Fruit fly (Drosophila melanogaster) whole organism, embryonic: ENCODE measurements around the gene drl.

ENCODE experiments used
- Abd-B ChIP-seq: fragments of 200-800 bp; sonication (Bioruptor generic); optimal IDR thresholded peaks from 2 replicates; lab custom pipeline; 2018; ENCODE audit warnings: missing biosample characterization, mild to moderate bottlenecking, missing genetic modification characterization, moderate library complexity
- Asciz ChIP-seq: fragments of 200-800 bp; sonication (Bioruptor generic); optimal IDR thresholded peaks from 2 replicates; lab custom pipeline; 2017; ENCODE audit warnings: missing biosample characterization, mild to moderate bottlenecking, missing genetic modification characterization, missing genetic modification reagents
- Bgb ChIP-seq: fragments of 200-800 bp; sonication (Bioruptor generic); IDR thresholded peaks from 2 replicates; pipeline ENCODE4 v1.3.6; 2022; ENCODE audit warnings: missing biosample characterization, missing genetic modification characterization; ENCODE audit not compliant: partially characterized antibody
- CG10267 ChIP-seq: fragments of 200-800 bp; sonication (Bioruptor generic); optimal IDR thresholded peaks from 2 replicates; lab custom pipeline; 2018; ENCODE audit warnings: missing biosample characterization, mild to moderate bottlenecking, missing genetic modification characterization, moderate library complexity
- CG10654 ChIP-seq: fragments of 200-800 bp; sonication (Bioruptor generic); optimal IDR thresholded peaks from 2 replicates; lab custom pipeline; 2016; ENCODE audit warnings: missing biosample characterization, missing genetic modification characterization
- CG11695 ChIP-seq: fragments of 200-800 bp; sonication (Bioruptor generic); IDR thresholded peaks from 3 replicates; pipeline ENCODE4 v1.3.6; 2022; ENCODE audit warnings: missing biosample characterization, missing genetic modification characterization
- CG14667 ChIP-seq: fragments of 200-800 bp; sonication (Bioruptor generic); IDR thresholded peaks from 2 replicates; pipeline ENCODE4 v1.3.6; 2022; ENCODE audit warnings: missing biosample characterization, missing genetic modification characterization
- CG14965 ChIP-seq: fragments of 200-800 bp; sonication (Bioruptor generic); optimal IDR thresholded peaks from 2 replicates; lab custom pipeline; 2016; ENCODE audit warnings: missing biosample characterization, missing genetic modification characterization, borderline replicate concordance
- CG1603 ChIP-seq: fragments of 200-800 bp; sonication (Bioruptor generic); optimal IDR thresholded peaks from 2 replicates; lab custom pipeline; 2019; ENCODE audit warnings: missing biosample characterization, mild to moderate bottlenecking, missing genetic modification characterization, moderate library complexity
- CG2120 ChIP-seq: fragments of 200-800 bp; sonication (Bioruptor generic); optimal IDR thresholded peaks from 3 replicates; lab custom pipeline; 2016; ENCODE audit warnings: missing biosample characterization, missing genetic modification characterization
- CG33213 ChIP-seq: fragments of 200-800 bp; sonication (Bioruptor generic); optimal IDR thresholded peaks from 3 replicates; lab custom pipeline; 2016; ENCODE audit warnings: missing biosample characterization, missing genetic modification characterization
- CG34376 ChIP-seq: fragments of 200-800 bp; sonication (Bioruptor generic); optimal IDR thresholded peaks from 2 replicates; lab custom pipeline; 2018; ENCODE audit warnings: missing biosample characterization, mild to moderate bottlenecking, missing genetic modification characterization
- CG4730 ChIP-seq: fragments of 200-800 bp; sonication (Bioruptor generic); IDR thresholded peaks from 2 replicates; pipeline ENCODE4 v1.3.6; 2022; ENCODE audit warnings: missing biosample characterization, missing genetic modification characterization
- CG6254 ChIP-seq: fragments of 200-800 bp; sonication (Bioruptor generic); optimal IDR thresholded peaks from 3 replicates; lab custom pipeline; 2017; ENCODE audit warnings: mild to moderate bottlenecking, missing biosample characterization, missing genetic modification reagents, missing genetic modification characterization
- CG6854 ChIP-seq: fragments of 200-800 bp; sonication (Bioruptor generic); optimal IDR thresholded peaks from 3 replicates; lab custom pipeline; 2017; ENCODE audit warnings: missing biosample characterization, mild to moderate bottlenecking, missing genetic modification characterization
- CG7745 ChIP-seq: fragments of 200-800 bp; sonication (Bioruptor generic); optimal IDR thresholded peaks from 2 replicates; lab custom pipeline; 2018; ENCODE audit warnings: missing biosample characterization, mild to moderate bottlenecking, missing genetic modification characterization, moderate library complexity
- Camta ChIP-seq: fragments of 200-800 bp; sonication (Bioruptor generic); optimal IDR thresholded peaks from 2 replicates; lab custom pipeline; 2016; ENCODE audit warnings: missing biosample characterization, missing genetic modification characterization
- CoRest ChIP-seq: fragments of 200-800 bp; sonication (Bioruptor generic); optimal IDR thresholded peaks from 3 replicates; lab custom pipeline; 2018; ENCODE audit warnings: missing biosample characterization, mild to moderate bottlenecking, missing genetic modification characterization, moderate library complexity
- Dll ChIP-seq: fragments of 200-800 bp; sonication (Bioruptor generic); IDR thresholded peaks from 4 replicates; pipeline ENCODE4 v1.3.6; 2022; ENCODE audit warnings: missing biosample characterization, missing genetic modification characterization; ENCODE audit not compliant: partially characterized antibody
- ERR ChIP-seq: fragments of 200-800 bp; sonication (Bioruptor generic); optimal IDR thresholded peaks from 2 replicates; lab custom pipeline; 2016; ENCODE audit warnings: missing biosample characterization, missing genetic modification characterization
- HLHmδ ChIP-seq: fragments of 200-800 bp; sonication (Bioruptor generic); optimal IDR thresholded peaks from 2 replicates; lab custom pipeline; 2018; ENCODE audit warnings: missing biosample characterization, mild to moderate bottlenecking, missing genetic modification characterization, moderate library complexity
- Hsf ChIP-seq: fragments of 200-800 bp; sonication (Bioruptor generic); optimal IDR thresholded peaks from 3 replicates; lab custom pipeline; 2016; ENCODE audit warnings: missing biosample characterization, missing genetic modification characterization
- Kr ChIP-seq: fragments of 200-800 bp; sonication (Bioruptor generic); optimal IDR thresholded peaks from 2 replicates; lab custom pipeline; 2017; ENCODE audit warnings: missing biosample characterization, mild to moderate bottlenecking, missing genetic modification characterization
- Med ChIP-seq: fragments of 200-800 bp; sonication (Bioruptor generic); peaks from one replicate; lab custom pipeline; 2016; ENCODE audit warnings: missing biosample characterization, missing genetic modification characterization, mild to moderate bottlenecking, inconsistent platforms, moderate library complexity
- Nf-YB ChIP-seq: fragments of 200-800 bp; sonication (Bioruptor generic); optimal IDR thresholded peaks from 3 replicates; lab custom pipeline; 2019; ENCODE audit warnings: missing biosample characterization, mild to moderate bottlenecking, missing genetic modification characterization, moderate library complexity
- Opbp ChIP-seq: fragments of 200-800 bp; sonication (Bioruptor generic); IDR thresholded peaks from 3 replicates; pipeline ENCODE4 v1.3.6; 2022; ENCODE audit warnings: missing biosample characterization, missing genetic modification characterization; ENCODE audit not compliant: partially characterized antibody
- Pdp1 ChIP-seq, 2 experiments: fragments of 200-800 bp; sonication (Bioruptor generic); optimal IDR thresholded peaks; 3 replicates each; lab custom pipeline; 2016; ENCODE audit warnings: missing biosample characterization in 2 of 2, missing genetic modification characterization in 2 of 2, mild to moderate bottlenecking in 1 of 2, moderate library complexity in 1 of 2
- Ssrp ChIP-seq: fragments of 200-800 bp; sonication (Bioruptor generic); optimal IDR thresholded peaks from 2 replicates; lab custom pipeline; 2018; ENCODE audit warnings: missing biosample characterization, mild to moderate bottlenecking, missing genetic modification characterization, moderate library complexity
- Xrp1 ChIP-seq: fragments of 200-800 bp; sonication (Bioruptor generic); IDR thresholded peaks from 2 replicates; pipeline ENCODE4 v1.3.6; 2022; ENCODE audit warnings: missing biosample characterization, missing genetic modification characterization
- ab ChIP-seq: fragments of 200-800 bp; sonication (Bioruptor generic); optimal IDR thresholded peaks from 2 replicates; lab custom pipeline; 2016; ENCODE audit warnings: missing biosample characterization, missing genetic modification characterization
- ase ChIP-seq: fragments of 200-800 bp; sonication (Bioruptor generic); IDR thresholded peaks from 3 replicates; pipeline ENCODE4 v1.3.6; 2022; ENCODE audit warnings: missing biosample characterization, missing genetic modification characterization
- corto ChIP-seq: fragments of 200-800 bp; sonication (Bioruptor generic); optimal IDR thresholded peaks from 2 replicates; lab custom pipeline; 2016; ENCODE audit warnings: missing biosample characterization, mild to moderate bottlenecking, missing genetic modification characterization, moderate library complexity
- dpn ChIP-seq, 2 experiments: fragments of 200-800 bp; sonication (Bioruptor generic); optimal IDR thresholded peaks; 3 replicates each; lab custom pipeline; 2016; ENCODE audit warnings: missing biosample characterization in 2 of 2, missing genetic modification characterization in 2 of 2
- emc ChIP-seq: fragments of 200-800 bp; sonication (Bioruptor generic); optimal IDR thresholded peaks from 2 replicates; lab custom pipeline; 2016; ENCODE audit warnings: missing biosample characterization, missing genetic modification characterization
- en ChIP-seq: fragments of 200-800 bp; sonication (Bioruptor generic); optimal IDR thresholded peaks from 2 replicates; lab custom pipeline; 2016; ENCODE audit warnings: missing biosample characterization, missing genetic modification characterization
- esg ChIP-seq: fragments of 200-800 bp; sonication (Bioruptor generic); conservative IDR thresholded peaks from 2 replicates; pipeline ENCODE4 v1.3.6; 2022; ENCODE audit warnings: missing biosample characterization, missing genetic modification characterization
- ftz-f1 ChIP-seq: fragments of 200-800 bp; sonication (Bioruptor generic); optimal IDR thresholded peaks from 2 replicates; lab custom pipeline; 2016; ENCODE audit warnings: missing biosample characterization, missing genetic modification characterization
- fu2 ChIP-seq: fragments of 200-800 bp; sonication (Bioruptor generic); optimal IDR thresholded peaks from 2 replicates; lab custom pipeline; 2016; ENCODE audit warnings: missing biosample characterization, missing genetic modification characterization
- gcm ChIP-seq: fragments of 200-800 bp; sonication (Bioruptor generic); optimal IDR thresholded peaks from 2 replicates; lab custom pipeline; 2019; ENCODE audit warnings: missing biosample characterization, mild to moderate bottlenecking, missing genetic modification characterization, moderate library complexity
- hb ChIP-seq: fragments of 200-800 bp; sonication (Bioruptor generic); IDR thresholded peaks from 3 replicates; pipeline ENCODE4 v1.3.6; 2022; ENCODE audit warnings: missing biosample characterization, missing genetic modification characterization; ENCODE audit not compliant: partially characterized antibody
- ind ChIP-seq: fragments of 200-800 bp; sonication (Bioruptor generic); optimal IDR thresholded peaks from 3 replicates; lab custom pipeline; 2016; ENCODE audit warnings: missing biosample characterization, missing genetic modification characterization
- lmd ChIP-seq: fragments of 200-800 bp; sonication (Bioruptor generic); IDR thresholded peaks from 2 replicates; pipeline ENCODE4 v1.3.6; 2022; ENCODE audit warnings: missing biosample characterization, missing genetic modification characterization
- pzg ChIP-seq: fragments of 200-800 bp; sonication (Bioruptor generic); optimal IDR thresholded peaks from 3 replicates; lab custom pipeline; 2018; ENCODE audit warnings: missing biosample characterization, mild to moderate bottlenecking, missing genetic modification characterization, moderate library complexity
- row ChIP-seq: fragments of 200-800 bp; sonication (Bioruptor generic); IDR thresholded peaks from 3 replicates; pipeline ENCODE4 v1.3.6; 2022; ENCODE audit warnings: missing biosample characterization, missing genetic modification characterization
- stc ChIP-seq: fragments of 200-800 bp; sonication (Bioruptor generic); IDR thresholded peaks from 2 replicates; pipeline ENCODE4 v1.3.6; 2022; ENCODE audit warnings: missing biosample characterization, missing genetic modification characterization
- tna ChIP-seq: fragments of 200-800 bp; sonication (Bioruptor generic); IDR thresholded peaks from 2 replicates; pipeline ENCODE4 v1.3.6; 2022; ENCODE audit warnings: missing biosample characterization, missing genetic modification characterization; ENCODE audit not compliant: partially characterized antibody
- trem ChIP-seq: fragments of 200-800 bp; optimal IDR thresholded peaks from 3 replicates; lab custom pipeline; 2019; ENCODE audit warnings: missing biosample characterization, mild to moderate bottlenecking, missing genetic modification characterization, moderate library complexity
- tx ChIP-seq: fragments of 200-800 bp; sonication (Bioruptor generic); optimal IDR thresholded peaks from 2 replicates; lab custom pipeline; 2016; ENCODE audit warnings: missing biosample characterization, missing genetic modification characterization
- vfl ChIP-seq: fragments of 200-800 bp; sonication (Bioruptor generic); optimal IDR thresholded peaks from 2 replicates; lab custom pipeline; 2016; ENCODE audit warnings: missing biosample characterization, missing genetic modification characterization
- wor ChIP-seq: fragments of 200-800 bp; sonication (Bioruptor generic); IDR thresholded peaks from 2 replicates; pipeline ENCODE4 v1.3.6; 2022; ENCODE audit warnings: missing biosample characterization, missing genetic modification characterization
- z ChIP-seq: fragments of 200-800 bp; sonication (Bioruptor generic); IDR thresholded peaks from 3 replicates; pipeline ENCODE4 v1.3.6; 2022; ENCODE audit warnings: missing biosample characterization, missing genetic modification characterization

Gene drl

DNA sequence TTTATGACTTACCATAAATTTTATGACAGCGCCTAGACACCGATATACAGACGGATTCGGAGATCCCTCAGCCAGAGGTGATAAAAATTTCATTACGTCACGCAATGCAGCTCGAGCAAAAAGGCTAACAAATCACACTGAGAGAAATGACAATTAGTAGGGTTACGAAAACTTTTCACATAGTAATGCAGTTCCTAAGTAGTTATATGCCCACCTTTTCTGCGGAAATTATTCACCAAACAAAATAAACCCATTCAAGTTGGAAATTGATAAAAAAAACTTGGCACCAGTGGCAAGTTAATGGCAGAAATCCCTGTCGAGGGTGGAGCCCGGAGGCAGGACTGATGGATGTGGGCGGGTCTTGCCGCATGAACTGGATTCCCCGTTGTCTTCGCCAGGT lies 10.1 kb downstream of the drl start (continued):
- 0 out of 2 replicates have a peak, but pooled peaks have one; percentile 8 for TF ChIP-seq lmd (GFP tag; lab: Robert Waterston, UW)
- no peak for TF ChIP-seq trem (tag; lab: Kevin White, UChicago)
- TF ChIP-seq en = no peak
- TF ChIP-seq Ssrp = no peak
- no peak for TF ChIP-seq esg
- TF ChIP-seq Opbp (GFP tag; lab: Robert Waterston, UW) = no peak
- no peak for TF ChIP-seq CG33213 (GFP tag; lab: Kevin White, UChicago)
- TF ChIP-seq row (GFP tag; lab: Robert Waterston, UW) = peak; percentile 37; the same call in 1 of the 3 replicates
- no peak for TF ChIP-seq Bgb
- peak; percentile 38 to 39 for TF ChIP-seq Pdp1 (GFP tag; optimal IDR thresholded peaks at IDR 0.05; lab: Kevin White, UChicago)
- peak in 1 of 2 experiments; percentile 35 for TF ChIP-seq dpn (GFP tag; optimal IDR thresholded peaks at IDR 0.05; lab: Kevin White, UChicago)
- no peak for TF ChIP-seq wor (GFP tag; lab: Robert Waterston, UW)
- TF ChIP-seq vfl (GFP tag; lab: Kevin White, UChicago) = no peak
- TF ChIP-seq ab (GFP tag; lab: Kevin White, UChicago) = no peak
- TF ChIP-seq Med = peak; percentile 81
- no peak for TF ChIP-seq CoRest (tag; lab: Kevin White, UChicago)
- no peak for TF ChIP-seq CG6854
- no peak for TF ChIP-seq CG34376 (GFP tag; lab: Kevin White, UChicago)
- no peak for TF ChIP-seq CG4730 (GFP tag; lab: Robert Waterston, UW)
- TF ChIP-seq CG7745 = no peak
- TF ChIP-seq ftz-f1 (GFP tag; lab: Kevin White, UChicago) = no peak
- TF ChIP-seq tna (GFP tag; lab: Robert Waterston, UW) = no peak
- TF ChIP-seq CG2120 (GFP tag; lab: Kevin White, UChicago) = no peak
- TF ChIP-seq CG6254 = no peak
- no peak for TF ChIP-seq Camta (GFP tag; lab: Kevin White, UChicago)
- TF ChIP-seq gcm = no peak
- no peak for TF ChIP-seq Xrp1
- no peak for TF ChIP-seq CG14965 (GFP tag; lab: Kevin White, UChicago)
- TF ChIP-seq CG10654 (GFP tag; lab: Kevin White, UChicago) = no peak
- TF ChIP-seq CG11695 (GFP tag; lab: Robert Waterston, UW) = no peak
- TF ChIP-seq Hsf = peak; percentile 8
- TF ChIP-seq stc (GFP tag; lab: Robert Waterston, UW) = peak; percentile 28; the same call in 1 of the 2 replicates
- no peak for TF ChIP-seq corto (GFP tag; lab: Kevin White, UChicago)
- TF ChIP-seq pzg (GFP tag; lab: Kevin White, UChicago) = no peak
- TF ChIP-seq Asciz (GFP tag; lab: Kevin White, UChicago) = no peak
- TF ChIP-seq Dll (GFP tag; lab: Robert Waterston, UW) = no peak
- no peak for TF ChIP-seq fu2
- no peak for TF ChIP-seq CG14667
- no peak for TF ChIP-seq CG10267 (tag; lab: Kevin White, UChicago)
- TF ChIP-seq hb = no peak
- TF ChIP-seq tx = no peak
- no peak for TF ChIP-seq Nf-YB (GFP tag; lab: Kevin White, UChicago)
- TF ChIP-seq ase = no peak
- TF ChIP-seq Abd-B (GFP tag; lab: Kevin White, UChicago) = no peak
- TF ChIP-seq HLHmδ = no peak
- TF ChIP-seq CG1603 (tag; lab: Kevin White, UChicago) = peak; percentile 13
- no peak for TF ChIP-seq ERR (GFP tag; lab: Kevin White, UChicago)
- peak; percentile 18 for TF ChIP-seq ind
- no peak for TF ChIP-seq Kr
- TF ChIP-seq emc (GFP tag; lab: Kevin White, UChicago) = no peak
- no peak for TF ChIP-seq z (GFP tag; lab: Robert Waterston, UW)
